Worm (Caenorhabditis elegans) whole organism, midembryonic: ENCODE measurements around the gene Y50D4A.1.

Experiments used
- T22C8.4 ChIP-seq: fragments of 200-800 bp; sonication (Bioruptor generic); IDR thresholded peaks from 2 replicates; pipeline ENCODE4 v1.3.6; 2022; ENCODE audit warnings: missing genetic modification characterization, missing compliant biosample characterization
- cog-1 ChIP-seq: sonication (generic microtip); optimal IDR thresholded peaks from 2 replicates; lab custom pipeline; 2016; ENCODE audit warnings: missing genetic modification characterization, missing compliant biosample characterization
- flt-1 ChIP-seq: fragments of 200-800 bp; sonication (Bioruptor generic); IDR thresholded peaks from 2 replicates; pipeline ENCODE4 v1.3.6; 2022; ENCODE audit warnings: missing genetic modification characterization, missing compliant biosample characterization
- klf-2 ChIP-seq: fragments of 200-800 bp; sonication (Bioruptor generic); conservative IDR thresholded peaks from 2 replicates; pipeline ENCODE4 v1.3.6; 2022; ENCODE audit warnings: missing genetic modification reagents, missing genetic modification characterization, missing compliant biosample characterization
- med-1 ChIP-seq: sonication (generic microtip); optimal IDR thresholded peaks from 2 replicates; lab custom pipeline; 2017; ENCODE audit warnings: missing genetic modification characterization, mild to moderate bottlenecking, missing compliant biosample characterization, antibody characterized with exemption, missing genetic modification reagents; ENCODE audit not compliant: insufficient read depth
- ref-1 ChIP-seq: fragments of 200-800 bp; sonication (Bioruptor generic); conservative IDR thresholded peaks from 2 replicates; pipeline ENCODE4 v1.3.6; 2022; ENCODE audit warnings: missing genetic modification reagents, missing genetic modification characterization, missing compliant biosample characterization
- tab-1 ChIP-seq: fragments of 200-800 bp; sonication (Bioruptor generic); IDR thresholded peaks from 2 replicates; pipeline ENCODE4 v1.3.6; 2022; ENCODE audit warnings: missing genetic modification characterization, missing compliant biosample characterization
- ztf-23 ChIP-seq: fragments of 200-800 bp; sonication (Bioruptor generic); IDR thresholded peaks from 2 replicates; pipeline ENCODE4 v1.3.6; 2022; ENCODE audit warnings: missing genetic modification reagents, missing genetic modification characterization, missing compliant biosample characterization
- ztf-29 ChIP-seq: fragments of 200-800 bp; sonication (Bioruptor generic); IDR thresholded peaks from 2 replicates; pipeline ENCODE4 v1.3.6; 2022; ENCODE audit warnings: missing genetic modification reagents, missing genetic modification characterization, missing compliant biosample characterization

ce11 chrV:1176277-1176839, 31.3 kb upstream of the Y50D4A.1 start, which contains the start of gene T21H3.1:
- TF ChIP-seq flt-1 (GFP tag; lab: Robert Waterston, UW) (no peak), ztf-23 (GFP tag; lab: Robert Waterston, UW) (no peak), T22C8.4 (GFP tag; lab: Robert Waterston, UW) (no peak), tab-1 (GFP tag; lab: Robert Waterston, UW) (no peak), cog-1 (tag; lab: Kevin White, UChicago) (no peak), med-1 (GFP tag; lab: Kevin White, UChicago) (no peak), ztf-29 (GFP tag; lab: Robert Waterston, UW) (no peak), klf-2 (GFP tag; lab: Robert Waterston, UW) (no peak), ref-1 (GFP tag; lab: Robert Waterston, UW) (no peak)
